Fruit fly (Drosophila melanogaster) whole organism, embryonic: ENCODE measurements around the gene Cad88C.

Experiments
- BtbVII ChIP-seq: fragments of 200-800 bp; sonication (Bioruptor generic); optimal IDR thresholded peaks from 3 replicates; lab custom pipeline; 2017; ENCODE audit warnings: missing biosample characterization, mild to moderate bottlenecking, missing genetic modification characterization
- CG10267 ChIP-seq: fragments of 200-800 bp; sonication (Bioruptor generic); optimal IDR thresholded peaks from 2 replicates; lab custom pipeline; 2018; ENCODE audit warnings: missing biosample characterization, mild to moderate bottlenecking, missing genetic modification characterization, moderate library complexity
- CG10462 ChIP-seq: fragments of 200-800 bp; sonication (Bioruptor generic); optimal IDR thresholded peaks from 2 replicates; lab custom pipeline; 2016; ENCODE audit warnings: missing biosample characterization, missing genetic modification characterization
- CG10543 ChIP-seq: fragments of 200-800 bp; sonication (Bioruptor generic); optimal IDR thresholded peaks from 3 replicates; lab custom pipeline; 2017; ENCODE audit warnings: missing biosample characterization, mild to moderate bottlenecking, missing genetic modification characterization, moderate library complexity
- CG10565 ChIP-seq: fragments of 200-800 bp; sonication (Bioruptor generic); optimal IDR thresholded peaks from 3 replicates; lab custom pipeline; 2016; ENCODE audit warnings: missing biosample characterization, mild to moderate bottlenecking, missing genetic modification characterization
- CG12155 ChIP-seq: fragments of 200-800 bp; sonication (Bioruptor generic); optimal IDR thresholded peaks from 3 replicates; lab custom pipeline; 2016; ENCODE audit warnings: missing biosample characterization, missing genetic modification characterization
- CG13624 ChIP-seq: fragments of 200-800 bp; sonication (Bioruptor generic); optimal IDR thresholded peaks from 2 replicates; lab custom pipeline; 2016; ENCODE audit warnings: missing biosample characterization, missing genetic modification characterization
- CG15479 ChIP-seq: fragments of 200-800 bp; sonication (Bioruptor generic); optimal IDR thresholded peaks from 3 replicates; lab custom pipeline; 2019; ENCODE audit warnings: missing biosample characterization, mild to moderate bottlenecking, missing genetic modification characterization, moderate library complexity
- CG18011 ChIP-seq: fragments of 200-800 bp; sonication (Bioruptor generic); optimal IDR thresholded peaks from 2 replicates; lab custom pipeline; 2017; ENCODE audit warnings: missing biosample characterization, missing genetic modification characterization, mild to moderate bottlenecking, moderate library complexity, missing genotype
- CG18262 ChIP-seq: fragments of 200-800 bp; optimal IDR thresholded peaks from 3 replicates; lab custom pipeline; 2019; ENCODE audit warnings: missing biosample characterization, mild to moderate bottlenecking, missing genetic modification characterization, moderate library complexity
- CG18764 ChIP-seq: fragments of 200-800 bp; sonication (Bioruptor generic); optimal IDR thresholded peaks from 3 replicates; lab custom pipeline; 2016; ENCODE audit warnings: missing biosample characterization, missing genetic modification characterization
- CG2712 ChIP-seq: fragments of 200-800 bp; optimal IDR thresholded peaks from 3 replicates; lab custom pipeline; 2019; ENCODE audit warnings: missing biosample characterization, mild to moderate bottlenecking, missing genetic modification characterization, moderate library complexity
- CG30431 ChIP-seq: fragments of 200-800 bp; sonication (Bioruptor generic); optimal IDR thresholded peaks from 2 replicates; lab custom pipeline; 2017; ENCODE audit warnings: missing biosample characterization, missing genetic modification characterization
- CG31388 ChIP-seq: fragments of 200-800 bp; sonication (Bioruptor generic); optimal IDR thresholded peaks from 2 replicates; lab custom pipeline; 2016; ENCODE audit warnings: missing biosample characterization, missing genetic modification characterization
- CG34224 ChIP-seq: fragments of 200-800 bp; sonication (Bioruptor generic); IDR thresholded peaks from 3 replicates; pipeline ENCODE4 v1.3.6; 2022; ENCODE audit warnings: missing biosample characterization, missing genetic modification characterization; ENCODE audit not compliant: partially characterized antibody
- CG3847 ChIP-seq: fragments of 200-800 bp; sonication (Bioruptor generic); IDR thresholded peaks from 2 replicates; pipeline ENCODE4 v1.3.6; 2022; ENCODE audit warnings: missing biosample characterization, missing genetic modification characterization
- CG43689 ChIP-seq: fragments of 200-800 bp; sonication (Bioruptor generic); IDR thresholded peaks from 2 replicates; pipeline ENCODE4 v1.3.6; 2022; ENCODE audit warnings: missing biosample characterization, missing genetic modification characterization
- CG6689 ChIP-seq: fragments of 200-800 bp; sonication (Bioruptor generic); IDR thresholded peaks from 2 replicates; pipeline ENCODE4 v1.3.6; 2022; ENCODE audit warnings: missing biosample characterization, missing genetic modification characterization
- CG9932 ChIP-seq: fragments of 200-800 bp; sonication (Bioruptor generic); IDR thresholded peaks from 2 replicates; pipeline ENCODE4 v1.3.6; 2022; ENCODE audit warnings: missing biosample characterization, missing genetic modification characterization
- Doc2 ChIP-seq: fragments of 200-800 bp; sonication (Bioruptor generic); IDR thresholded peaks from 2 replicates; pipeline ENCODE4 v1.3.6; 2022; ENCODE audit warnings: missing biosample characterization, missing genetic modification characterization
- Doc3 ChIP-seq: fragments of 200-800 bp; sonication (Bioruptor generic); IDR thresholded peaks from 3 replicates; pipeline ENCODE4 v1.3.6; 2022; ENCODE audit warnings: missing biosample characterization, missing genetic modification characterization; ENCODE audit not compliant: partially characterized antibody
- Dref ChIP-seq: fragments of 200-800 bp; sonication (Bioruptor generic); IDR thresholded peaks from 2 replicates; pipeline ENCODE4 v1.3.6; 2022; ENCODE audit warnings: missing biosample characterization, missing genetic modification characterization
- Elba2 ChIP-seq: fragments of 200-800 bp; sonication (Bioruptor generic); optimal IDR thresholded peaks from 3 replicates; lab custom pipeline; 2016; ENCODE audit warnings: missing biosample characterization, missing genetic modification characterization
- Gug ChIP-seq: fragments of 200-800 bp; sonication (Bioruptor generic); IDR thresholded peaks from 4 replicates; pipeline ENCODE4 v1.3.6; 2022; ENCODE audit warnings: missing biosample characterization, missing genetic modification characterization
- Pdp1 ChIP-seq, 2 experiments: fragments of 200-800 bp; sonication (Bioruptor generic); optimal IDR thresholded peaks; 3 replicates each; lab custom pipeline; 2016; ENCODE audit warnings: missing biosample characterization in 2 of 2, missing genetic modification characterization in 2 of 2, mild to moderate bottlenecking in 1 of 2, moderate library complexity in 1 of 2
- Sox102F ChIP-seq: fragments of 200-800 bp; sonication (Bioruptor generic); optimal IDR thresholded peaks from 2 replicates; lab custom pipeline; 2018; ENCODE audit warnings: missing biosample characterization, mild to moderate bottlenecking, missing genetic modification characterization, moderate library complexity
- Ssrp ChIP-seq: fragments of 200-800 bp; sonication (Bioruptor generic); optimal IDR thresholded peaks from 2 replicates; lab custom pipeline; 2018; ENCODE audit warnings: missing biosample characterization, mild to moderate bottlenecking, missing genetic modification characterization, moderate library complexity
- amos ChIP-seq: fragments of 200-800 bp; sonication (Bioruptor generic); IDR thresholded peaks from 2 replicates; pipeline ENCODE4 v1.3.6; 2022; ENCODE audit warnings: missing biosample characterization, missing genetic modification characterization; ENCODE audit not compliant: partially characterized antibody
- ara ChIP-seq: fragments of 200-800 bp; sonication (Bioruptor generic); IDR thresholded peaks from 2 replicates; pipeline ENCODE4 v1.3.6; 2022; ENCODE audit warnings: missing biosample characterization, missing genetic modification characterization
- bowl ChIP-seq: fragments of 200-800 bp; sonication (Bioruptor generic); IDR thresholded peaks from 2 replicates; pipeline ENCODE4 v1.3.6; 2022; ENCODE audit warnings: missing biosample characterization, missing genetic modification characterization
- cg ChIP-seq: fragments of 200-800 bp; sonication (Bioruptor generic); optimal IDR thresholded peaks from 3 replicates; lab custom pipeline; 2019; ENCODE audit warnings: missing biosample characterization, mild to moderate bottlenecking, missing genetic modification characterization, moderate library complexity
- corto ChIP-seq: fragments of 200-800 bp; sonication (Bioruptor generic); optimal IDR thresholded peaks from 2 replicates; lab custom pipeline; 2016; ENCODE audit warnings: missing biosample characterization, mild to moderate bottlenecking, missing genetic modification characterization, moderate library complexity
- dmrt11E ChIP-seq: fragments of 200-800 bp; sonication (Bioruptor generic); optimal IDR thresholded peaks from 3 replicates; lab custom pipeline; 2018; ENCODE audit warnings: missing biosample characterization, mild to moderate bottlenecking, missing genetic modification characterization, moderate library complexity
- gem ChIP-seq: fragments of 200-800 bp; sonication (Bioruptor generic); optimal IDR thresholded peaks from 2 replicates; lab custom pipeline; 2019; ENCODE audit warnings: missing biosample characterization, mild to moderate bottlenecking, missing genetic modification characterization, moderate library complexity
- grau ChIP-seq: fragments of 200-800 bp; optimal IDR thresholded peaks from 3 replicates; lab custom pipeline; 2019; ENCODE audit warnings: missing biosample characterization, mild to moderate bottlenecking, missing genetic modification characterization, moderate library complexity
- klu ChIP-seq: fragments of 200-800 bp; sonication (Bioruptor generic); IDR thresholded peaks from 2 replicates; pipeline ENCODE4 v1.3.6; 2022; ENCODE audit warnings: missing biosample characterization, missing genetic modification characterization
- kni ChIP-seq: fragments of 200-800 bp; sonication (Bioruptor generic); optimal IDR thresholded peaks from 3 replicates; lab custom pipeline; 2017; ENCODE audit warnings: mild to moderate bottlenecking, missing biosample characterization, missing genetic modification reagents, missing genetic modification characterization
- phol ChIP-seq: fragments of 200-800 bp; sonication (Bioruptor generic); optimal IDR thresholded peaks from 3 replicates; lab custom pipeline; 2018; ENCODE audit warnings: missing biosample characterization, mild to moderate bottlenecking, missing genetic modification characterization, moderate library complexity
- row ChIP-seq: fragments of 200-800 bp; sonication (Bioruptor generic); IDR thresholded peaks from 3 replicates; pipeline ENCODE4 v1.3.6; 2022; ENCODE audit warnings: missing biosample characterization, missing genetic modification characterization
- sc ChIP-seq, 3 experiments: fragments of >200 bp in 2 of 3; fragments of 200-800 bp in 1 of 3; sonication (Bioruptor generic) in 1 of 3; optimal IDR thresholded peaks; 2 replicates in 2 of 3; 3 replicates in 1 of 3; lab custom pipeline; 2017; ENCODE audit warnings: mild to moderate bottlenecking in 1 of 3, missing biosample characterization in 1 of 3, missing genetic modification characterization in 1 of 3, missing genetic modification reagents in 1 of 3
- shn ChIP-seq: fragments of 200-800 bp; sonication (Bioruptor generic); optimal IDR thresholded peaks from 3 replicates; lab custom pipeline; 2016; ENCODE audit warnings: missing biosample characterization, missing genetic modification characterization
- slbo ChIP-seq: fragments of 200-800 bp; sonication (Bioruptor generic); IDR thresholded peaks from 2 replicates; pipeline ENCODE4 v1.3.6; 2022; ENCODE audit warnings: missing biosample characterization, missing genetic modification characterization
- slou ChIP-seq: fragments of 200-800 bp; sonication (Bioruptor generic); optimal IDR thresholded peaks from 3 replicates; lab custom pipeline; 2016; ENCODE audit warnings: missing biosample characterization, missing genetic modification characterization
- tap ChIP-seq: fragments of 200-800 bp; optimal IDR thresholded peaks from 3 replicates; lab custom pipeline; 2019; ENCODE audit warnings: missing biosample characterization, mild to moderate bottlenecking, missing genetic modification characterization, moderate library complexity
- tio ChIP-seq: fragments of 200-800 bp; sonication (Bioruptor generic); optimal IDR thresholded peaks from 2 replicates; lab custom pipeline; 2017; ENCODE audit warnings: missing biosample characterization, missing genetic modification characterization, inconsistent platforms
- ttk ChIP-seq: fragments of 200-800 bp; sonication (Bioruptor generic); IDR thresholded peaks from 2 replicates; pipeline ENCODE4 v2.1.2; 2022; ENCODE audit warnings: missing biosample characterization, missing genetic modification characterization
- z ChIP-seq: fragments of 200-800 bp; sonication (Bioruptor generic); IDR thresholded peaks from 3 replicates; pipeline ENCODE4 v1.3.6; 2022; ENCODE audit warnings: missing biosample characterization, missing genetic modification characterization
- zen ChIP-seq: fragments of 200-800 bp; sonication (Bioruptor generic); optimal IDR thresholded peaks from 3 replicates; lab custom pipeline; 2018; ENCODE audit warnings: missing biosample characterization, mild to moderate bottlenecking, missing genetic modification characterization, moderate library complexity

The Cad88C gene

DNA sequence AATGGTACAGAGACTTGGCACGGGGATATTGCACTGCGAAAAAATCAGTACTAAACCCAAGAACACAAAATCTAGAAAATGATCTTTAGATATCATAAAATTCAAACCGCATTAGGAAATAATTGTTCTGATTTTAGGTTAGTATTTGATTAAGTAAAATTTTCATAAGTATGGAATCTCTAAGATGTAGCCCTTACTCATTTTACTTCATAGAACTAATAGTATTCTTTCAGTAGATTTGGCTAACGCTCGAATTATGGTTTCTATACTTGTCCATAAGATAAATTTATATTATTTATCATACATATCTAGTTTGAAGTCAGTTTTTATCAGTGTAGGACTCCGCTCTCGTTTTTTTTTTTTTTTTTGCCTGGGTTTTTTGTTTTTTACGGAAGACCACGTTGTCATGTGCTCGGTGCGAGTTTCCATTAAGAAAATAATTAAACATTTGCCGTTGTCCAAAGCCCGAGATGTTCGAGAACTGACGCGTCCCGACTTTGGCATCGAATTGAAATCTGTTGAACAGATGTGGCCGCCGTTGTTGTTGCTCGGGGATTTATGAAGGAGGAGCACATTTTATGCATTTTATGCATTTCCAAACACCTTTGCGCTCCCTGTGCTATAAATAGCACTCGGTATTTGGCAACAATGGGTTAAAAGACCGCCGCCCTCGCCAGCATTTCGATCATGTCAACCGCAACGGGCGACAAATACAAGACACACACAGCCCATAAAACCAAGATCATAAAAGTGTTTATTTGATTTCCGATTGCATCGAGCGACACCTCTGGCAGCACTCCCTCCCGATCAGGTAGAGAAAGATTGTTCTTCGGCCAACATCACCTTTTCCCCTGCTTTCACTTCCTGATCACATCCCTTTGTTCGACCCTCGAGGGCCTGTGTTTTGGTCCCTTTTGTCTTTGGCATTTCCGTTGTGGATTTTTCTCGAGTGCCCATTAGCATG lies 43.5 kb upstream of the Cad88C start (continued):
- TF ChIP-seq CG2712 (tag; lab: Kevin White, UChicago) (peak; percentile 71), ttk (GFP tag; lab: Robert Waterston, UW) (no peak), CG43689 (GFP tag; lab: Robert Waterston, UW) (no peak), Doc2 (GFP tag; lab: Robert Waterston, UW) (no peak), slbo (GFP tag; lab: Robert Waterston, UW) (no peak), grau (tag; lab: Kevin White, UChicago) (peak; percentile 24), CG10267 (tag; lab: Kevin White, UChicago) (peak; percentile 9), gem (tag; lab: Kevin White, UChicago) (peak; percentile 58), sc (optimal IDR thresholded peaks at IDR 0.05; lab: Kevin White, UChicago) (no peak), sc (GFP tag; optimal IDR thresholded peaks at IDR 0.05; lab: Kevin White, UChicago) (peak; percentile 11), Gug (GFP tag; lab: Robert Waterston, UW) (no peak), row (GFP tag; lab: Robert Waterston, UW) (0 out of 3 replicates have a peak, but pooled peaks have one; percentile 28), CG10565 (no peak), CG10543 (GFP tag; lab: Kevin White, UChicago) (no peak), CG15479 (GFP tag; lab: Kevin White, UChicago) (peak; percentile 24), phol (peak; percentile 32), tap (tag; lab: Kevin White, UChicago) (no peak), shn (GFP tag; lab: Kevin White, UChicago) (no peak), slou (GFP tag; lab: Kevin White, UChicago) (no peak), Pdp1 (GFP tag; optimal IDR thresholded peaks at IDR 0.05; lab: Kevin White, UChicago) (no peak), z (GFP tag; lab: Robert Waterston, UW) (no peak), CG34224 (GFP tag; lab: Robert Waterston, UW) (no peak), amos (no peak), Elba2 (GFP tag; lab: Kevin White, UChicago) (no peak), dmrt11E (tag; lab: Kevin White, UChicago) (peak; percentile 75), CG6689 (GFP tag; lab: Robert Waterston, UW) (no peak), CG3847 (GFP tag; lab: Robert Waterston, UW) (no peak), CG18011 (no peak), cg (GFP tag; lab: Kevin White, UChicago) (no peak), CG30431 (no peak), CG31388 (no peak), CG18262 (tag; lab: Kevin White, UChicago) (peak; percentile 58), Doc3 (GFP tag; lab: Robert Waterston, UW) (no peak), CG9932 (GFP tag; lab: Robert Waterston, UW) (no peak), bowl (GFP tag; lab: Robert Waterston, UW) (no peak), Dref (GFP tag; lab: Robert Waterston, UW) (no peak), CG13624 (no peak), CG10462 (GFP tag; lab: Kevin White, UChicago) (no peak), CG12155 (GFP tag; lab: Kevin White, UChicago) (no peak), corto (GFP tag; lab: Kevin White, UChicago) (no peak), BtbVII (no peak), tio (GFP tag; lab: Kevin White, UChicago) (peak; percentile 46), Sox102F (GFP tag; lab: Kevin White, UChicago) (peak; percentile 16), ara (no peak), kni (no peak), zen (peak; percentile 27), Ssrp (tag; lab: Kevin White, UChicago) (peak; percentile 26), klu (GFP tag; lab: Robert Waterston, UW) (no peak), CG18764 (GFP tag; lab: Kevin White, UChicago) (no peak)
